Worm (Caenorhabditis elegans) whole organism, young adult: ENCODE results near the gene chil-5.

ENCODE experiments used
- B0261.1 ChIP-seq: sonication (generic microtip); optimal IDR thresholded peaks from 2 replicates; lab custom pipeline; 2016; ENCODE audit warnings: mild to moderate bottlenecking, missing genetic modification characterization, moderate library complexity, missing compliant biosample characterization
- C17E4.6 ChIP-seq: fragments of 200-800 bp; sonication (Bioruptor generic); IDR thresholded peaks from 2 replicates; pipeline ENCODE4 v1.3.6; 2022; ENCODE audit warnings: missing genetic modification reagents, missing genetic modification characterization, missing compliant biosample characterization
- F22D6.2 ChIP-seq: sonication (generic microtip); optimal IDR thresholded peaks from 2 replicates; lab custom pipeline; 2016; ENCODE audit warnings: mild to moderate bottlenecking, missing genetic modification characterization, missing compliant biosample characterization
- F33H1.4 ChIP-seq: fragments of 200-800 bp; sonication (Bioruptor generic); IDR thresholded peaks from 2 replicates; pipeline ENCODE4 v1.3.6; 2022; ENCODE audit warnings: missing genetic modification reagents, missing genetic modification characterization, missing compliant biosample characterization
- F37B4.10 ChIP-seq: fragments of 200-800 bp; sonication (Bioruptor generic); IDR thresholded peaks from 2 replicates; pipeline ENCODE4 v1.3.6; 2022; ENCODE audit warnings: missing genetic modification characterization, missing compliant biosample characterization
- F52B5.7 ChIP-seq: sonication (generic microtip); optimal IDR thresholded peaks from 2 replicates; lab custom pipeline; 2016; ENCODE audit warnings: mild to moderate bottlenecking, missing genetic modification characterization, missing compliant biosample characterization
- F55B11.4 ChIP-seq: sonication (generic microtip); optimal IDR thresholded peaks from 2 replicates; lab custom pipeline; 2016; ENCODE audit warnings: missing compliant biosample characterization, missing genetic modification characterization, borderline replicate concordance; ENCODE audit not compliant: insufficient read depth
- K11D2.4 ChIP-seq: fragments of 200-800 bp; sonication (Bioruptor generic); IDR thresholded peaks from 2 replicates; pipeline ENCODE4 v1.3.6; 2022; ENCODE audit warnings: missing genetic modification reagents, missing genetic modification characterization, missing compliant biosample characterization
- T07F8.4 ChIP-seq: sonication (generic microtip); optimal IDR thresholded peaks from 2 replicates; lab custom pipeline; 2016; ENCODE audit warnings: mild to moderate bottlenecking, missing genetic modification characterization, moderate library complexity, missing compliant biosample characterization
- Y53G8AR.9 ChIP-seq: fragments of 200-800 bp; sonication (Bioruptor generic); conservative IDR thresholded peaks from 2 replicates; pipeline ENCODE4 v1.3.6; 2022; ENCODE audit warnings: missing genetic modification reagents, missing genetic modification characterization, missing compliant biosample characterization
- Y67H2A.10 ChIP-seq: fragments of 200-800 bp; sonication (Bioruptor generic); conservative IDR thresholded peaks from 2 replicates; pipeline ENCODE4 v1.3.6; 2022; ENCODE audit warnings: missing genetic modification reagents, missing genetic modification characterization, missing compliant biosample characterization
- ama-1 ChIP-seq, 3 experiments: fragments of 150-350 bp in 1 of 3; sonication (generic microtip) in 2 of 3; optimal IDR thresholded peaks; 2 replicates each; lab custom pipeline; 2014 to 2018; ENCODE audit warnings: missing biosample characterization in 2 of 3, missing genetic modification characterization in 2 of 3, missing genetic modification reagents in 2 of 3
- atf-7 ChIP-seq: sonication (generic microtip); optimal IDR thresholded peaks from 2 replicates; lab custom pipeline; 2017; ENCODE audit warnings: mild to moderate bottlenecking, missing genetic modification characterization, missing compliant biosample characterization
- cebp-1 ChIP-seq, 2 experiments: fragments of 200-800 bp in 1 of 2; sonication (Bioruptor generic) in 1 of 2; sonication (generic microtip) in 1 of 2; IDR thresholded peaks in 1 of 2; optimal IDR thresholded peaks in 1 of 2; 2 replicates each; pipeline versions ENCODE4 v1.3.6 to Lab custom; 2017 to 2022; ENCODE audit warnings: missing compliant biosample characterization in 2 of 2, missing genetic modification characterization in 2 of 2, mild to moderate bottlenecking in 1 of 2, missing genetic modification reagents in 1 of 2, moderate library complexity in 1 of 2
- ceh-40 ChIP-seq: fragments of 200-800 bp; sonication (Bioruptor generic); IDR thresholded peaks from 2 replicates; pipeline ENCODE4 v1.3.6; 2022; ENCODE audit warnings: missing genetic modification characterization, missing compliant biosample characterization
- hmg-20 ChIP-seq: fragments of 200-800 bp; sonication (Bioruptor generic); IDR thresholded peaks from 2 replicates; pipeline ENCODE4 v1.3.6; 2022; ENCODE audit warnings: missing genetic modification reagents, missing genetic modification characterization, missing compliant biosample characterization
- hsf-1 ChIP-seq: fragments of 200-800 bp; sonication (Bioruptor generic); IDR thresholded peaks from 2 replicates; pipeline ENCODE4 v1.3.6; 2022; ENCODE audit warnings: missing genetic modification reagents, missing genetic modification characterization, missing compliant biosample characterization
- lin-26 ChIP-seq: fragments of 200-800 bp; sonication (Bioruptor generic); IDR thresholded peaks from 2 replicates; pipeline ENCODE4 v1.3.6; 2022; ENCODE audit warnings: missing genetic modification reagents, missing genetic modification characterization, missing compliant biosample characterization
- lin-40 ChIP-seq: sonication (generic microtip); optimal IDR thresholded peaks from 2 replicates; lab custom pipeline; 2016; ENCODE audit warnings: missing genetic modification characterization, mild to moderate bottlenecking, missing compliant biosample characterization, missing genotype, missing genetic modification reagents
- lin-54 ChIP-seq: fragments of 200-800 bp; sonication (Bioruptor generic); optimal IDR thresholded peaks from 2 replicates; lab custom pipeline; 2018; ENCODE audit warnings: mild to moderate bottlenecking, missing genetic modification characterization, missing compliant biosample characterization
- lir-1 ChIP-seq: fragments of 200-800 bp; sonication (Bioruptor generic); conservative IDR thresholded peaks from 2 replicates; pipeline ENCODE4 v1.3.6; 2022; ENCODE audit warnings: missing genetic modification reagents, missing genetic modification characterization, missing compliant biosample characterization
- lsl-1 ChIP-seq: fragments of 200-800 bp; sonication (Bioruptor generic); optimal IDR thresholded peaks from 2 replicates; lab custom pipeline; 2018; ENCODE audit warnings: mild to moderate bottlenecking, missing genetic modification characterization, moderate library complexity, missing compliant biosample characterization
- madf-10 ChIP-seq: sonication (generic microtip); optimal IDR thresholded peaks from 2 replicates; lab custom pipeline; 2016; ENCODE audit warnings: mild to moderate bottlenecking, missing genetic modification characterization, missing compliant biosample characterization
- madf-6 ChIP-seq: fragments of 200-800 bp; sonication (Bioruptor generic); IDR thresholded peaks from 2 replicates; pipeline ENCODE4 v1.3.6; 2022; ENCODE audit warnings: missing genetic modification reagents, missing genetic modification characterization, missing compliant biosample characterization
- madf-8 ChIP-seq: fragments of 200-800 bp; sonication (Bioruptor generic); conservative IDR thresholded peaks from 2 replicates; pipeline ENCODE4 v1.3.6; 2022; ENCODE audit warnings: missing genetic modification reagents, missing genetic modification characterization, missing compliant biosample characterization
- mcd-1 ChIP-seq: fragments of 200-800 bp; sonication (Bioruptor generic); IDR thresholded peaks from 2 replicates; pipeline ENCODE4 v1.3.6; 2022; ENCODE audit warnings: missing genetic modification reagents, missing genetic modification characterization, missing compliant biosample characterization
- mxl-1 ChIP-seq: sonication (generic microtip); optimal IDR thresholded peaks from 2 replicates; lab custom pipeline; 2016; ENCODE audit warnings: missing genetic modification characterization, missing compliant biosample characterization
- nhr-120 ChIP-seq: fragments of 200-800 bp; sonication (Bioruptor generic); IDR thresholded peaks from 2 replicates; pipeline ENCODE4 v1.3.6; 2022; ENCODE audit warnings: missing genetic modification characterization, missing compliant biosample characterization
- pbrm-1 ChIP-seq: fragments of 200-800 bp; sonication (Bioruptor generic); IDR thresholded peaks from 2 replicates; pipeline ENCODE4 v1.3.6; 2022; ENCODE audit warnings: missing genetic modification reagents, missing genetic modification characterization, missing compliant biosample characterization
- rec-8 ChIP-seq, 2 experiments: sonication (generic microtip); optimal IDR thresholded peaks; 2 replicates each; lab custom pipeline; 2016; ENCODE audit warnings: mild to moderate bottlenecking in 2 of 2, missing genetic modification characterization in 2 of 2, missing genetic modification reagents in 2 of 2, missing genotype in 2 of 2, missing biosample characterization in 1 of 2, missing compliant biosample characterization in 1 of 2, moderate library complexity in 1 of 2
- sea-2 ChIP-seq: fragments of 200-800 bp; sonication (Bioruptor generic); IDR thresholded peaks from 2 replicates; pipeline ENCODE4 v1.3.6; 2022; ENCODE audit warnings: missing genetic modification characterization, missing compliant biosample characterization
- tlf-1 ChIP-seq: fragments of 200-800 bp; sonication (Bioruptor generic); optimal IDR thresholded peaks from 2 replicates; lab custom pipeline; 2018; ENCODE audit warnings: mild to moderate bottlenecking, missing genetic modification characterization, missing compliant biosample characterization
- unc-130 ChIP-seq: sonication (generic microtip); optimal IDR thresholded peaks from 2 replicates; lab custom pipeline; 2016; ENCODE audit warnings: missing genetic modification reagents, missing genetic modification characterization, missing compliant biosample characterization
- xnd-1 ChIP-seq: sonication (generic microtip); optimal IDR thresholded peaks from 2 replicates; lab custom pipeline; 2016; ENCODE audit warnings: missing genotype, missing genetic modification reagents, missing genetic modification characterization, missing compliant biosample characterization
- ztf-18 ChIP-seq: sonication (generic microtip); optimal IDR thresholded peaks from 2 replicates; lab custom pipeline; 2016; ENCODE audit warnings: missing genotype, mild to moderate bottlenecking, missing genetic modification characterization, missing compliant biosample characterization
- ztf-25 ChIP-seq: fragments of 200-800 bp; sonication (Bioruptor generic); IDR thresholded peaks from 2 replicates; pipeline ENCODE4 v1.3.6; 2022; ENCODE audit warnings: missing genetic modification reagents, missing genetic modification characterization, missing compliant biosample characterization
- ztf-6 ChIP-seq: fragments of 200-800 bp; sonication (Bioruptor generic); IDR thresholded peaks from 2 replicates; pipeline ENCODE4 v1.3.6; 2022; ENCODE audit warnings: missing genetic modification reagents, missing genetic modification characterization, missing compliant biosample characterization

Gene chil-5

ce11 chrII:9845239-9845638 lies 14.2 kb downstream of the chil-5 start, which contains the start of gene chil-9:
Gene chil-9 (minus strand): TSS chrII:9845339.
- no peak for TF ChIP-seq hmg-20 (GFP tag; lab: Robert Waterston, UW)
- no peak for TF ChIP-seq rec-8 (tag; optimal IDR thresholded peaks at IDR 0.05; lab: Kevin White, UChicago)
- TF ChIP-seq ztf-6 (GFP tag; lab: Robert Waterston, UW), result no peak
- TF ChIP-seq mcd-1, result no peak
- TF ChIP-seq hsf-1 (GFP tag; lab: Robert Waterston, UW), result no peak
- TF ChIP-seq B0261.1 (tag; lab: Kevin White, UChicago), result no peak
- no peak for TF ChIP-seq nhr-120
- no peak for TF ChIP-seq madf-10 (tag; lab: Kevin White, UChicago)

ce11 chrII:9841985-9842505 lies 17.4 kb downstream of the chil-5 start, which contains the start of gene rnh-1.2:
Gene rnh-1.2 (minus strand): TSS chrII:9842035.
- TF ChIP-seq K11D2.4 (GFP tag; lab: Robert Waterston, UW) (no peak), lir-1 (GFP tag; lab: Robert Waterston, UW) (no peak), ama-1 (optimal IDR thresholded peaks at IDR 0.05; lab: Kevin White, UChicago) (no peak), ama-1 (GFP tag; optimal IDR thresholded peaks at IDR 0.05; lab: Kevin White, UChicago) (no peak), F22D6.2 (tag; lab: Kevin White, UChicago) (no peak), ztf-25 (no peak), unc-130 (GFP tag; lab: Kevin White, UChicago) (no peak), T07F8.4 (tag; lab: Kevin White, UChicago) (no peak), lin-40 (tag; lab: Kevin White, UChicago) (no peak), nhr-120 (no peak), madf-8 (GFP tag; lab: Robert Waterston, UW) (peak; percentile 88), atf-7 (tag; lab: Kevin White, UChicago) (no peak), F52B5.7 (no peak), F33H1.4 (GFP tag; lab: Robert Waterston, UW) (peak; percentile 81), lin-54 (GFP tag; lab: Kevin White, UChicago) (no peak), madf-6 (GFP tag; lab: Robert Waterston, UW) (peak; percentile 96), F37B4.10 (GFP tag; lab: Robert Waterston, UW) (no peak), ceh-40 (GFP tag; lab: Robert Waterston, UW) (no peak), mxl-1 (tag; lab: Kevin White, UChicago) (no peak), lsl-1 (GFP tag; lab: Kevin White, UChicago) (peak; percentile 87), cebp-1 (GFP tag; IDR thresholded peaks at IDR 0.05; lab: Robert Waterston, UW) (no peak), cebp-1 (tag; optimal IDR thresholded peaks at IDR 0.05; lab: Kevin White, UChicago) (no peak), sea-2 (GFP tag; lab: Robert Waterston, UW) (no peak), mcd-1 (no peak), Y53G8AR.9 (GFP tag; lab: Robert Waterston, UW) (no peak), hsf-1 (GFP tag; lab: Robert Waterston, UW) (no peak), pbrm-1 (GFP tag; lab: Robert Waterston, UW) (no peak), Y67H2A.10 (GFP tag; lab: Robert Waterston, UW) (no peak), xnd-1 (tag; lab: Kevin White, UChicago) (peak; percentile 79), tlf-1 (no peak), madf-10 (tag; lab: Kevin White, UChicago) (no peak), lin-26 (GFP tag; lab: Robert Waterston, UW) (no peak), F55B11.4 (tag; lab: Kevin White, UChicago) (no peak), C17E4.6 (GFP tag; lab: Robert Waterston, UW) (no peak), ztf-18 (tag; lab: Kevin White, UChicago) (no peak)
